Worm (Caenorhabditis elegans) whole organism, L1 larva: ENCODE results near the gene tbck-1.

Experiments
- F16B12.6 ChIP-seq: fragments of 150-350 bp; optimal IDR thresholded peaks from 2 replicates; lab custom pipeline; 2014; ENCODE audit warnings: missing biosample characterization, missing genetic modification characterization
- Y116A8C.19 ChIP-seq: sonication (generic microtip); optimal IDR thresholded peaks from 2 replicates; lab custom pipeline; 2016; ENCODE audit warnings: missing compliant biosample characterization, missing genetic modification characterization, borderline replicate concordance
- alr-1 ChIP-seq: fragments of 200-800 bp; sonication (Bioruptor generic); optimal IDR thresholded peaks from 2 replicates; lab custom pipeline; 2018; ENCODE audit warnings: borderline replicate concordance, mild to moderate bottlenecking, missing genetic modification characterization, missing compliant biosample characterization
- aly-2 ChIP-seq: fragments of 150-350 bp; optimal IDR thresholded peaks from 2 replicates; lab custom pipeline; 2014; ENCODE audit warnings: missing biosample characterization, missing genetic modification characterization
- ama-1 ChIP-seq: fragments of 150-350 bp; optimal IDR thresholded peaks from 2 replicates; lab custom pipeline; 2014
- blmp-1 ChIP-seq: fragments of 150-350 bp; optimal IDR thresholded peaks from 2 replicates; lab custom pipeline; 2014; ENCODE audit warnings: missing biosample characterization, missing genetic modification characterization
- ceh-63 ChIP-seq: fragments of 200-800 bp; sonication (Bioruptor generic); optimal IDR thresholded peaks from 2 replicates; lab custom pipeline; 2018; ENCODE audit warnings: mild to moderate bottlenecking, missing genetic modification characterization, missing compliant biosample characterization
- ceh-82 ChIP-seq, 3 experiments: fragments of 150-350 bp in 1 of 3; sonication (generic microtip) in 2 of 3; optimal IDR thresholded peaks; 2 replicates each; lab custom pipeline; 2014 to 2017; ENCODE audit warnings: missing biosample characterization in 3 of 3, missing genetic modification characterization in 3 of 3
- ceh-88 ChIP-seq: fragments of 200-800 bp; sonication (Bioruptor generic); IDR thresholded peaks from 2 replicates; pipeline ENCODE4 v1.3.6; 2022; ENCODE audit warnings: missing genetic modification characterization, missing compliant biosample characterization
- ceh-90 ChIP-seq: sonication (generic microtip); optimal IDR thresholded peaks from 2 replicates; lab custom pipeline; 2016; ENCODE audit warnings: missing genetic modification characterization, missing compliant biosample characterization
- ces-1 ChIP-seq: fragments of 150-350 bp; optimal IDR thresholded peaks from 2 replicates; lab custom pipeline; 2014; ENCODE audit warnings: missing biosample characterization, missing genetic modification reagents, missing genetic modification characterization
- efl-1 ChIP-seq, 4 experiments: fragments of 150-350 bp; optimal IDR thresholded peaks in 3 of 4; peaks in 1 of 4; 1 replicate in 1 of 4; 2 replicates in 3 of 4; lab custom pipeline; 2014; ENCODE audit warnings: missing biosample characterization in 2 of 4, missing genetic modification characterization in 2 of 4, missing genetic modification reagents in 2 of 4
- efl-3 ChIP-seq: fragments of 200-800 bp; sonication (Bioruptor generic); optimal IDR thresholded peaks from 2 replicates; lab custom pipeline; 2018; ENCODE audit warnings: mild to moderate bottlenecking, missing genetic modification characterization, missing compliant biosample characterization
- egl-27 ChIP-seq, 2 experiments: fragments of 150-350 bp in 1 of 2; sonication (generic microtip); optimal IDR thresholded peaks; 3 replicates each; lab custom pipeline; 2017 to 2018; ENCODE audit warnings: missing biosample characterization in 2 of 2, missing genetic modification characterization in 2 of 2, missing genetic modification reagents in 2 of 2
- elt-2 ChIP-seq: sonication (generic microtip); optimal IDR thresholded peaks from 2 replicates; lab custom pipeline; 2016; ENCODE audit warnings: missing genetic modification characterization, mild to moderate bottlenecking, inconsistent platforms, missing compliant biosample characterization, missing genetic modification reagents
- elt-3 ChIP-seq, 6 experiments: fragments of 150-350 bp in 1 of 6; sonication (generic microtip); optimal IDR thresholded peaks; 2 replicates each; lab custom pipeline; 2017 to 2018; ENCODE audit warnings: missing biosample characterization in 6 of 6, missing genetic modification characterization in 6 of 6, inconsistent platforms in 1 of 6
- irx-1 ChIP-seq: sonication (generic microtip); optimal IDR thresholded peaks from 2 replicates; lab custom pipeline; 2016; ENCODE audit warnings: missing genetic modification characterization, missing compliant biosample characterization
- isw-1 ChIP-seq: fragments of 200-800 bp; sonication (Bioruptor generic); IDR thresholded peaks from 2 replicates; pipeline ENCODE4 v1.3.6; 2022; ENCODE audit warnings: missing genetic modification characterization, missing compliant biosample characterization
- lin-13 ChIP-seq: fragments of 150-350 bp; optimal IDR thresholded peaks from 2 replicates; lab custom pipeline; 2014; ENCODE audit warnings: missing biosample characterization, missing genetic modification reagents, missing genetic modification characterization
- lin-14 ChIP-seq: fragments of 200-800 bp; sonication (Bioruptor generic); optimal IDR thresholded peaks from 2 replicates; lab custom pipeline; 2018; ENCODE audit warnings: mild to moderate bottlenecking, missing genetic modification characterization, moderate library complexity, missing compliant biosample characterization
- lin-35 ChIP-seq, 2 experiments: fragments of 150-350 bp; optimal IDR thresholded peaks; 2 replicates each; lab custom pipeline; 2014; ENCODE audit warnings: missing biosample characterization in 2 of 2, missing genetic modification characterization in 2 of 2, missing genetic modification reagents in 2 of 2
- lsy-2 ChIP-seq, 2 experiments: fragments of 150-350 bp; optimal IDR thresholded peaks; 2 replicates each; lab custom pipeline; 2014; ENCODE audit warnings: missing biosample characterization in 2 of 2, missing genetic modification characterization in 2 of 2
- mep-1 ChIP-seq: fragments of 150-350 bp; optimal IDR thresholded peaks from 2 replicates; lab custom pipeline; 2014; ENCODE audit warnings: missing biosample characterization, missing genetic modification characterization
- nhr-19 ChIP-seq: fragments of 200-800 bp; sonication (Bioruptor generic); conservative IDR thresholded peaks from 2 replicates; pipeline ENCODE4 v1.3.6; 2022; ENCODE audit warnings: missing genetic modification characterization, missing compliant biosample characterization
- nhr-20 ChIP-seq: sonication (generic microtip); optimal IDR thresholded peaks from 2 replicates; lab custom pipeline; 2016; ENCODE audit warnings: mild to moderate bottlenecking, missing genetic modification characterization, missing compliant biosample characterization
- nhr-237 ChIP-seq: fragments of 150-350 bp; optimal IDR thresholded peaks from 2 replicates; lab custom pipeline; 2014; ENCODE audit warnings: missing biosample characterization, missing genetic modification characterization
- nhr-47 ChIP-seq: sonication (generic microtip); optimal IDR thresholded peaks from 2 replicates; lab custom pipeline; 2016; ENCODE audit warnings: mild to moderate bottlenecking, missing genetic modification characterization, moderate library complexity, missing compliant biosample characterization
- nhr-71 ChIP-seq: sonication (generic microtip); optimal IDR thresholded peaks from 2 replicates; lab custom pipeline; 2016; ENCODE audit warnings: mild to moderate bottlenecking, missing genetic modification characterization, moderate library complexity, missing compliant biosample characterization
- nhr-84 ChIP-seq: sonication (generic microtip); optimal IDR thresholded peaks from 2 replicates; lab custom pipeline; 2017; ENCODE audit warnings: missing biosample characterization, missing genetic modification characterization
- nhr-85 ChIP-seq: sonication (generic microtip); peaks from one replicate; lab custom pipeline; 2016; ENCODE audit warnings: missing genetic modification characterization, inconsistent platforms, missing compliant biosample characterization
- pag-3 ChIP-seq: sonication (generic microtip); optimal IDR thresholded peaks from 2 replicates; lab custom pipeline; 2017; ENCODE audit warnings: missing genetic modification characterization, mild to moderate bottlenecking, missing compliant biosample characterization, antibody characterized with exemption, borderline replicate concordance; ENCODE audit not compliant: insufficient read depth
- pqm-1 ChIP-seq: sonication (generic microtip); optimal IDR thresholded peaks from 3 replicates; lab custom pipeline; 2017; ENCODE audit warnings: missing biosample characterization, missing genetic modification characterization
- rnt-1 ChIP-seq: sonication (generic microtip); optimal IDR thresholded peaks from 2 replicates; lab custom pipeline; 2016; ENCODE audit warnings: mild to moderate bottlenecking, missing genetic modification characterization, moderate library complexity, missing compliant biosample characterization
- snpc-4 ChIP-seq: fragments of 150-350 bp; optimal IDR thresholded peaks from 2 replicates; lab custom pipeline; 2014; ENCODE audit warnings: missing biosample characterization, missing genetic modification characterization
- snu-23 ChIP-seq: sonication (generic microtip); optimal IDR thresholded peaks from 2 replicates; lab custom pipeline; 2016; ENCODE audit warnings: missing genetic modification characterization, missing compliant biosample characterization
- sptf-1 ChIP-seq: fragments of 150-350 bp; optimal IDR thresholded peaks from 2 replicates; lab custom pipeline; 2014; ENCODE audit warnings: missing biosample characterization, missing genetic modification characterization
- tbx-2 ChIP-seq: sonication (generic microtip); optimal IDR thresholded peaks from 2 replicates; lab custom pipeline; 2016; ENCODE audit warnings: missing genetic modification characterization, missing compliant biosample characterization
- unc-130 ChIP-seq: fragments of 150-350 bp; optimal IDR thresholded peaks from 2 replicates; lab custom pipeline; 2017; ENCODE audit warnings: missing biosample characterization, missing genetic modification characterization, inconsistent platforms
- unc-98 ChIP-seq: fragments of 200-800 bp; sonication (Bioruptor generic); IDR thresholded peaks from 2 replicates; pipeline ENCODE4 v1.3.6; 2022; ENCODE audit warnings: missing genetic modification characterization, missing compliant biosample characterization
- vab-15 ChIP-seq: sonication (generic microtip); optimal IDR thresholded peaks from 2 replicates; lab custom pipeline; 2017; ENCODE audit warnings: missing genotype, mild to moderate bottlenecking, missing genetic modification characterization, missing compliant biosample characterization
- zag-1 ChIP-seq: fragments of 150-350 bp; optimal IDR thresholded peaks from 2 replicates; lab custom pipeline; 2014; ENCODE audit warnings: missing biosample characterization, missing genetic modification characterization
- ztf-4 ChIP-seq: fragments of 150-350 bp; optimal IDR thresholded peaks from 2 replicates; lab custom pipeline; 2014; ENCODE audit warnings: missing biosample characterization, missing genetic modification characterization

tbck-1 gene

DNA sequence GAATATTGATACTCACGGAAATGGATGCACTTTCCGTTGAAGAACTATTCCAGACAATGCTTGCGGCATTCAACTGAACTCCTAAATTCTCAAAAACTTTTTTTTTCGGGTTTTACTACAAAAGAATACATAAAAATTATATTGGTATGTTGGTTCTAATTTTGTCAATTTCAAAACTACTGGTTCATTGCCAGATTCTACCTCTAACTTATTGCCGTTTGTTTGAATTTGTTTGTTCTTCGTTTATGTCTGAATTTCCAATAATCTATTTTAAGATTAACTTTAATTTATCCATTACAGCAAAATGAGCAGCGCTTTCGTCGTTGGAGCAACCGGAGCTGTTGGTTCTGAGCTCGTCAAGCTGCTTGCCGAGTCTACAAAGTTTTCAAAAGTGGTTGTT lies 31.3 kb upstream of the tbck-1 start, which contains the start of gene C33F10.14:
Gene C33F10.14 (plus strand): TSS at position 301 of the 400 bp plus-strand sequence.
- TF ChIP-seq ceh-63 (GFP tag; lab: Kevin White, UChicago) = no peak
- no peak for TF ChIP-seq mep-1
- TF ChIP-seq isw-1 (GFP tag; lab: Robert Waterston, UW) = no peak

DNA sequence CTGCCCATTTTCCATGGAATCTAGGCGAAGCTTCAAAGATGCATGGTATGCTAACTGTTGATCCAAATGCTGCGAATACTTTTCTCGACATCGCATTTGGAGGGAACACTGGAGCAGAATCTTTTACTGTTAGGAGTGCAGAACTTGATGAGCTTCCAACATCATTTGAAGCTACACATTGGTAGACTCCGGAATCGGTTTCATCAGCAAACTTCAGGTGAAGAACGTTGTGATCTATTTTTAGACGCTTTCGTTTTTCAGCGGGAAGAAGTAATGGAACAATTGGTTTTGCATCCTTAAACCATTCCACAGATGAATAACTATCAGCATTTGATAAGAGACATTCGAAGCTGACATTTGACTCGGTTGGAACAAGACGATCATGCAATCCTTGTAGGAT lies 27.8 kb upstream of the tbck-1 start:
- no peak for TF ChIP-seq efl-1 (optimal IDR thresholded peaks at IDR 0.05; lab: Kevin White, UChicago)
- no peak for TF ChIP-seq efl-1 (GFP tag; optimal IDR thresholded peaks at IDR 0.05 in 1 of 2; lab: Kevin White, UChicago)
- no peak for TF ChIP-seq lsy-2 (tag; optimal IDR thresholded peaks at IDR 0.05; lab: Kevin White, UChicago)
- TF ChIP-seq egl-27 (tag; optimal IDR thresholded peaks at IDR 0.05; lab: Kevin White, UChicago) = no peak
- no peak for TF ChIP-seq unc-98 (GFP tag; lab: Robert Waterston, UW)
- no peak for TF ChIP-seq aly-2 (tag; lab: Kevin White, UChicago)
- no peak for TF ChIP-seq nhr-84
- TF ChIP-seq snpc-4 (tag; lab: Kevin White, UChicago) = no peak
- no peak for TF ChIP-seq nhr-20
- TF ChIP-seq elt-2 = no peak
- TF ChIP-seq elt-3 (tag; optimal IDR thresholded peaks at IDR 0.05; lab: Kevin White, UChicago) = no peak
- TF ChIP-seq isw-1 (GFP tag; lab: Robert Waterston, UW) = no peak
- no peak for TF ChIP-seq irx-1
- no peak for TF ChIP-seq nhr-237
- TF ChIP-seq Y116A8C.19 (tag; lab: Kevin White, UChicago) = no peak
- no peak for TF ChIP-seq efl-3 (GFP tag; lab: Kevin White, UChicago)
- TF ChIP-seq nhr-71 (tag; lab: Kevin White, UChicago) = no peak
- no peak for TF ChIP-seq nhr-47 (tag; lab: Kevin White, UChicago)
- TF ChIP-seq F16B12.6 = no peak

DNA sequence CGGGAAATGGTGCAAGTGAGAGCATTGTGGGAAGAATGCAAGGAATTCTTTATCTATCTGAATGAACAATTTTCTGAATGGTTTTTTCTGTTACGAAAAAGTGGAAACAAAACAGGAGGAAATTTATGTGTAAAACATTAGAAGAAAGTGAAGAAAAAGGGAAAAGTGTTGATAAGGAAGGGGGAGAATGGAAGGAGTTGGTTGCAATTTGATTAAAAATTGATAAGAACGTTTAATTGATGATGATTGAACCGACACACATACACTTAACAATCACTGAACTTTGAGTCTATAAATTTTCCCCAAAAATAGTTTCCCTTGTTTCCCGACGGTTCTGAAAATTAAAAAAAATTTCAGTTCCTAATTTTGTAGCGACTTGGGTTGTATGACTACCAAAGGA lies 25.4 kb upstream of the tbck-1 start:
- TF ChIP-seq irx-1 (no peak), vab-15 (tag; lab: Kevin White, UChicago) (no peak), ceh-82 (tag; optimal IDR thresholded peaks at IDR 0.05; lab: Kevin White, UChicago) (no peak), ztf-4 (tag; lab: Kevin White, UChicago) (no peak), pqm-1 (tag; lab: Kevin White, UChicago) (peak; percentile 6), lin-14 (GFP tag; lab: Kevin White, UChicago) (peak; percentile 0), egl-27 (tag; optimal IDR thresholded peaks at IDR 0.05; lab: Kevin White, UChicago) (no peak), aly-2 (tag; lab: Kevin White, UChicago) (no peak), blmp-1 (tag; lab: Kevin White, UChicago) (peak; percentile 30), alr-1 (tag; lab: Kevin White, UChicago) (no peak), ceh-88 (GFP tag; lab: Robert Waterston, UW) (no peak), zag-1 (tag; lab: Kevin White, UChicago) (no peak), nhr-85 (tag; lab: Kevin White, UChicago) (no peak), lin-13 (GFP tag; lab: Kevin White, UChicago) (no peak), ceh-90 (tag; lab: Kevin White, UChicago) (no peak), sptf-1 (tag; lab: Kevin White, UChicago) (no peak), lin-35 (GFP tag; optimal IDR thresholded peaks at IDR 0.05; lab: Kevin White, UChicago) (no peak), elt-2 (peak; percentile 88), efl-1 (optimal IDR thresholded peaks at IDR 0.05; lab: Kevin White, UChicago) (no peak), efl-1 (GFP tag; optimal IDR thresholded peaks at IDR 0.05 in 1 of 2; lab: Kevin White, UChicago) (peak in 1 of 2 experiments; percentile 38), ces-1 (GFP tag; lab: Kevin White, UChicago) (no peak), ama-1 (lab: Kevin White, UChicago) (no peak), nhr-47 (tag; lab: Kevin White, UChicago) (no peak), nhr-237 (no peak), pag-3 (no peak)

DNA sequence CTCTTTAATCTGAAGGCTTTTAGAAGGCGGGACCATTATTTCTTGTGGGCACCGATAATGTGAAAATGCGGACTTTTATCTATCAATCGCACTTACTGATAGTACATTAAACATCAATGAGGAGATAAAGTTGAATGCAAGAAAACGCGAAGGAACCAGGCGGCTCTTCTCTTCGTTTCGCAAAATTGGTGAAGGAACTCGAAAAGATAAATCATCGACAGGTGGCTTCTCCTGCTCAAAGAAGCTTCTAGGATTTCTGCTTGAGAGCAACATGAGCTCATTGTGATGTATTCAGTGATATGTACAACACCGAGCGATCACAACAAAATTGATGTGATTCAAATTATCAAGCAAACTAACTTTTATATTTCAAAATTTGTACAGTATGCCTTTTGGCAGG lies 22.6 kb upstream of the tbck-1 start:
- TF ChIP-seq pqm-1 (tag; lab: Kevin White, UChicago) (no peak), tbx-2 (tag; lab: Kevin White, UChicago) (no peak), snu-23 (peak; percentile 30), unc-130 (tag; lab: Kevin White, UChicago) (peak; percentile 24), nhr-71 (tag; lab: Kevin White, UChicago) (peak; percentile 58), rnt-1 (tag; lab: Kevin White, UChicago) (peak; percentile 51), lin-14 (GFP tag; lab: Kevin White, UChicago) (peak; percentile 43), nhr-19 (peak; percentile 26)
